Fruit fly (Drosophila melanogaster) whole organism, prepupa: ENCODE data around the gene Wdfy2.
A peak's percentile ranks its signal among the peaks of the same experiment; 100 is the strongest.

ENCODE experiments used
- CG10669 ChIP-seq: fragments of 200-800 bp; sonication (Bioruptor generic); optimal IDR thresholded peaks from 3 replicates; lab custom pipeline; 2018; ENCODE audit warnings: missing biosample characterization, mild to moderate bottlenecking, missing genetic modification characterization, moderate library complexity
- CG15336 ChIP-seq: fragments of 200-800 bp; sonication (Bioruptor generic); IDR thresholded peaks from 2 replicates; pipeline ENCODE4 v1.3.6; 2022; ENCODE audit warnings: missing biosample characterization, missing genetic modification characterization
- CG3032 ChIP-seq: fragments of 200-800 bp; optimal IDR thresholded peaks from 2 replicates; lab custom pipeline; 2019; ENCODE audit warnings: missing biosample characterization, mild to moderate bottlenecking, missing genetic modification characterization, moderate library complexity
- CG31627 ChIP-seq: fragments of 200-800 bp; sonication (Bioruptor generic); optimal IDR thresholded peaks from 3 replicates; lab custom pipeline; 2016; ENCODE audit warnings: missing biosample characterization, missing genetic modification characterization
- CG34406 ChIP-seq: fragments of 200-800 bp; sonication (Bioruptor generic); optimal IDR thresholded peaks from 3 replicates; lab custom pipeline; 2016; ENCODE audit warnings: missing biosample characterization, missing genetic modification characterization
- CG6163 ChIP-seq: fragments of 200-800 bp; sonication (Bioruptor generic); IDR thresholded peaks from 3 replicates; pipeline ENCODE4 v1.3.6; 2022; ENCODE audit warnings: missing biosample characterization, missing genetic modification characterization
- CG6276 ChIP-seq: fragments of 200-800 bp; sonication (Bioruptor generic); optimal IDR thresholded peaks from 2 replicates; lab custom pipeline; 2017; ENCODE audit warnings: missing biosample characterization, mild to moderate bottlenecking, missing genetic modification characterization
- CG6792 ChIP-seq: fragments of 200-800 bp; sonication (Bioruptor generic); optimal IDR thresholded peaks from 3 replicates; lab custom pipeline; 2016; ENCODE audit warnings: missing biosample characterization, missing genetic modification characterization
- CG6808 ChIP-seq: fragments of 200-800 bp; sonication (Bioruptor generic); optimal IDR thresholded peaks from 3 replicates; lab custom pipeline; 2017; ENCODE audit warnings: missing biosample characterization, missing genetic modification characterization, mild to moderate bottlenecking, moderate library complexity, missing genetic modification reagents
- CG6854 ChIP-seq: fragments of 200-800 bp; sonication (Bioruptor generic); optimal IDR thresholded peaks from 2 replicates; lab custom pipeline; 2017; ENCODE audit warnings: missing biosample characterization, mild to moderate bottlenecking, missing genetic modification characterization
- CG8119 ChIP-seq: fragments of 200-800 bp; sonication (Bioruptor generic); IDR thresholded peaks from 3 replicates; pipeline ENCODE4 v1.3.6; 2022; ENCODE audit warnings: missing biosample characterization, missing genetic modification characterization
- CG8319 ChIP-seq: fragments of 200-800 bp; sonication (Bioruptor generic); optimal IDR thresholded peaks from 3 replicates; lab custom pipeline; 2016; ENCODE audit warnings: missing biosample characterization, missing genetic modification characterization
- CG8632 ChIP-seq: fragments of 200-800 bp; sonication (Bioruptor generic); optimal IDR thresholded peaks from 3 replicates; lab custom pipeline; 2016; ENCODE audit warnings: missing biosample characterization, missing genetic modification characterization
- CG9139 ChIP-seq: fragments of 200-800 bp; sonication (Bioruptor generic); optimal IDR thresholded peaks from 3 replicates; lab custom pipeline; 2017; ENCODE audit warnings: missing biosample characterization, mild to moderate bottlenecking, missing genetic modification characterization
- Eip75B ChIP-seq: fragments of 200-800 bp; sonication (Bioruptor generic); optimal IDR thresholded peaks from 3 replicates; lab custom pipeline; 2016; ENCODE audit warnings: missing biosample characterization, missing genetic modification characterization
- Eip78C ChIP-seq: fragments of 200-800 bp; sonication (Bioruptor generic); peaks from one replicate; lab custom pipeline; 2016; ENCODE audit warnings: missing biosample characterization, missing genetic modification characterization
- Ets96B ChIP-seq: fragments of 200-800 bp; optimal IDR thresholded peaks from 2 replicates; lab custom pipeline; 2019; ENCODE audit warnings: missing biosample characterization, mild to moderate bottlenecking, missing genetic modification characterization, moderate library complexity
- Gug ChIP-seq: fragments of 200-800 bp; sonication (Bioruptor generic); IDR thresholded peaks from 2 replicates; pipeline ENCODE4 v1.3.6; 2022; ENCODE audit warnings: missing biosample characterization, missing genetic modification characterization
- Hr39 ChIP-seq: fragments of 200-800 bp; sonication (Bioruptor generic); optimal IDR thresholded peaks from 2 replicates; lab custom pipeline; 2016; ENCODE audit warnings: missing biosample characterization, missing genetic modification characterization
- OdsH ChIP-seq: fragments of 200-800 bp; sonication (Bioruptor generic); optimal IDR thresholded peaks from 3 replicates; lab custom pipeline; 2016; ENCODE audit warnings: missing biosample characterization, missing genetic modification characterization
- Smox ChIP-seq: fragments of 200-800 bp; sonication (Bioruptor generic); optimal IDR thresholded peaks from 3 replicates; lab custom pipeline; 2016; ENCODE audit warnings: missing biosample characterization, missing genetic modification characterization
- Sox102F ChIP-seq: fragments of 200-800 bp; sonication (Bioruptor generic); optimal IDR thresholded peaks from 2 replicates; lab custom pipeline; 2016; ENCODE audit warnings: missing biosample characterization, mild to moderate bottlenecking, missing genetic modification characterization
- Sox15 ChIP-seq: fragments of 200-800 bp; sonication (Bioruptor generic); optimal IDR thresholded peaks from 3 replicates; lab custom pipeline; 2016; ENCODE audit warnings: missing biosample characterization, missing genetic modification characterization
- achi ChIP-seq: fragments of 200-800 bp; sonication (Bioruptor generic); optimal IDR thresholded peaks from 3 replicates; lab custom pipeline; 2016; ENCODE audit warnings: missing biosample characterization, missing genetic modification characterization
- acj6 ChIP-seq: fragments of 200-800 bp; sonication (Bioruptor generic); optimal IDR thresholded peaks from 3 replicates; lab custom pipeline; 2016; ENCODE audit warnings: missing biosample characterization, missing genetic modification characterization
- cyc ChIP-seq: fragments of 200-800 bp; sonication (Bioruptor generic); optimal IDR thresholded peaks from 3 replicates; lab custom pipeline; 2016; ENCODE audit warnings: missing biosample characterization, missing genetic modification characterization
- dac ChIP-seq: fragments of 200-800 bp; sonication (Bioruptor generic); optimal IDR thresholded peaks from 2 replicates; lab custom pipeline; 2017; ENCODE audit warnings: missing biosample characterization, mild to moderate bottlenecking, missing genetic modification characterization
- esn ChIP-seq: fragments of 200-800 bp; sonication (Bioruptor generic); optimal IDR thresholded peaks from 2 replicates; lab custom pipeline; 2016; ENCODE audit warnings: missing biosample characterization, mild to moderate bottlenecking, missing genetic modification characterization, moderate library complexity
- fkh ChIP-seq: fragments of 200-800 bp; sonication (Bioruptor generic); optimal IDR thresholded peaks from 3 replicates; lab custom pipeline; 2017; ENCODE audit warnings: missing biosample characterization, mild to moderate bottlenecking, missing genetic modification characterization, moderate library complexity
- lz ChIP-seq: fragments of 200-800 bp; sonication (Bioruptor generic); optimal IDR thresholded peaks from 3 replicates; lab custom pipeline; 2016; ENCODE audit warnings: missing biosample characterization, missing genetic modification characterization
- pdm3 ChIP-seq: fragments of 200-800 bp; sonication (Bioruptor generic); optimal IDR thresholded peaks from 3 replicates; lab custom pipeline; 2016; ENCODE audit warnings: missing biosample characterization, missing genetic modification characterization
- spab ChIP-seq: fragments of 200-800 bp; sonication (Bioruptor generic); optimal IDR thresholded peaks from 2 replicates; lab custom pipeline; 2017; ENCODE audit warnings: missing biosample characterization, mild to moderate bottlenecking, missing genetic modification characterization, missing genetic modification reagents
- topi ChIP-seq: fragments of 200-800 bp; sonication (Bioruptor generic); optimal IDR thresholded peaks from 3 replicates; lab custom pipeline; 2016; ENCODE audit warnings: missing biosample characterization, missing genetic modification characterization
- vri ChIP-seq: fragments of 200-800 bp; sonication (Bioruptor generic); optimal IDR thresholded peaks from 3 replicates; lab custom pipeline; 2016; ENCODE audit warnings: missing biosample characterization, mild to moderate bottlenecking, missing genetic modification characterization

The Wdfy2 gene

dm6 chr2L:10428528-10428927 lies 5.4 kb downstream of the Wdfy2 start, which contains the start of gene CG5188 (continued):
- TF ChIP-seq CG6792 (GFP tag; lab: Kevin White, UChicago) (peak; percentile 35), Gug (GFP tag; lab: Robert Waterston, UW) (0 out of 2 replicates have a peak, but pooled peaks have one; percentile 9), acj6 (GFP tag; lab: Kevin White, UChicago) (peak; percentile 37), pdm3 (GFP tag; lab: Kevin White, UChicago) (no peak), cyc (GFP tag; lab: Kevin White, UChicago) (peak; percentile 23), vri (no peak), Eip78C (GFP tag; lab: Kevin White, UChicago) (peak; percentile 82), Smox (no peak)

dm6 chr2L:10430802-10431476 lies 7.8 kb downstream of the Wdfy2 start, which contains the start of the genes Bug22 and TfIIB:
TSS of gene Bug22 (minus strand) at chr2L:10430918.
TSS of gene TfIIB (plus strand) at chr2L:10431338.
- TF ChIP-seq dac (no peak), Sox15 (peak; percentile 41), Ets96B (tag; lab: Kevin White, UChicago) (peak; percentile 53), CG6163 (peak; percentile 71; the same call in 2 of the 3 replicates), Eip78C (GFP tag; lab: Kevin White, UChicago) (peak; percentile 91), CG15336 (GFP tag; lab: Robert Waterston, UW) (0 out of 2 replicates have a peak, but pooled peaks have one; percentile 30), CG6808 (GFP tag; lab: Kevin White, UChicago) (no peak), acj6 (GFP tag; lab: Kevin White, UChicago) (peak; percentile 74), achi (GFP tag; lab: Kevin White, UChicago) (no peak), CG6276 (GFP tag; lab: Kevin White, UChicago) (no peak), OdsH (GFP tag; lab: Kevin White, UChicago) (no peak), cyc (GFP tag; lab: Kevin White, UChicago) (peak; percentile 78), CG10669 (GFP tag; lab: Kevin White, UChicago) (no peak), esn (GFP tag; lab: Kevin White, UChicago) (peak; percentile 82), spab (GFP tag; lab: Kevin White, UChicago) (no peak), CG6792 (GFP tag; lab: Kevin White, UChicago) (peak; percentile 57), fkh (GFP tag; lab: Kevin White, UChicago) (peak; percentile 68), vri (no peak), CG31627 (GFP tag; lab: Kevin White, UChicago) (peak; percentile 75), CG8119 (no peak), CG8632 (no peak), topi (GFP tag; lab: Kevin White, UChicago) (peak; percentile 69), CG8319 (peak; percentile 25), CG34406 (peak; percentile 64), CG6854 (GFP tag; lab: Kevin White, UChicago) (no peak), Sox102F (GFP tag; lab: Kevin White, UChicago) (no peak), Hr39 (no peak), Gug (GFP tag; lab: Robert Waterston, UW) (no peak), CG9139 (GFP tag; lab: Kevin White, UChicago) (no peak), CG3032 (tag; lab: Kevin White, UChicago) (peak; percentile 59), lz (GFP tag; lab: Kevin White, UChicago) (peak; percentile 72)

DNA sequence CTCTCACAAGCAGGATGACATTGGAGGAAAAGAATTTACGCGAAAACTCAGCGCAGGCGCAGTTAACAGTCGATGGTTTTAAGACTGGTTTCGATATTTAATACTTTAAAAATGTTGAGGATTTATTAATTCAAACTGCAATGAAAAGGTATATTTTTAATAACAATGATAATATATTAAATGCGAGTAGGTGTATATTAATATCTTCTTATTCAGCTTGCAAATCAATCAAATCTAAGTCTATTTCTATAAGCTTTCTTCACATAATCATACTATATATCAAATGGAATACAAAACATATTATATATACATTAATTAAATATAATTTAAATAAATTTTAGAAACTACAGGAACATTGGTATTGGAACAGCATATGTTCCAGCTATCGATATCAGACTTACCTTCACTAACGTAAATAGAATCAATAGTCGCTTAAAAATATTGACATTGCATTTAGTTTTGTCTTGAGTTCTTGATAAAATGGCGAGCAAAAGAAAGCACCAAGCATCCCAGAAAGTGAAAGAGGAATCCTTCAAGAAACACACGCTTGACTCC lies 12.6 kb downstream of the Wdfy2 start, which contains the start of the genes TBC1D16 and holn1:
TSS of gene TBC1D16 (minus strand) at position 51 of the 555 bp plus-strand sequence.
TSS of gene holn1 (plus strand) at position 390 of the 555 bp plus-strand sequence.
- no peak for TF ChIP-seq CG6854 (GFP tag; lab: Kevin White, UChicago)
- peak; percentile 96 for TF ChIP-seq fkh (GFP tag; lab: Kevin White, UChicago)
- no peak for TF ChIP-seq Eip75B (GFP tag; lab: Kevin White, UChicago)
